Worm (Caenorhabditis elegans): ENCODE results near the gene R03H10.4.
"Not testable (repeated sequence)": the region's sequence is repeated elsewhere in the genome, so short reads cannot be mapped to it uniquely, and the experiment has no call there.

Gene R03H10.4

DNA sequence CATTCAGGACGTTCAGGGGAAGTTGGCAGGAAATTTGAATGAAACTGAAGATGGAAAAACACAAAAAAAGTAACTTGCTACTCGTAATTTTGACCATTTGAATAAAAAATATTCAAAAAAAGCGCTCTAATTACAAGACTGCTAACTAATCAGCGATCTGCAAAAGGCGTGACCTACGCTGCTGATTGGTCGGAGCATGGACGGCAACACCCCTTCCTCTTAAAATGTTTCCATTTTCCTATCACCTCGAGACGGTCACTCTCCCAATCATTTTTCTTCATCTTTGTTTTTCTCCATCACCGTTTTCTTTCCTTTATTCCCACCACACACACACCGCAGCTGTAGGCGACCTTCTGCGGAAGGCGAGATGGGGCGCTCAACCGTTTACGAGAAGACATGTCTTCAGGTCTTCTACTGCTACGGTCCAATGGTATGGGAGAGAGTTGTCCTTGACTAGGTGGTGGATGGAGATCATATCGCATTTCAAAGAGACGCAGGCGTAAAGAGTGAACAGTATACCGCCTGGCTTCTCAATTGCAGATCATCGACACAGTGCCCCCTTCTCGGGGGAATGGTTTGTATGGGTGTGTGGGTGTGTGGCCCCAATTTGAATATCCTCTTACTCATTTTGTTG, 16.7 kb downstream of the R03H10.4 start:
- no peak for TF ChIP-seq klf-2 (GFP tag; conservative IDR thresholded peaks at IDR 0.05)
- no peak for TF ChIP-seq ztf-29 (GFP tag; IDR thresholded peaks at IDR 0.05)
- no peak for TF ChIP-seq med-1 (GFP tag; optimal IDR thresholded peaks at IDR 0.05; ENCODE audit: insufficient read depth)
- TF ChIP-seq ztf-23 (GFP tag; IDR thresholded peaks at IDR 0.05), result no peak
- no peak for TF ChIP-seq ref-1 (GFP tag; conservative IDR thresholded peaks at IDR 0.05)
- no peak for TF ChIP-seq flt-1 (GFP tag; IDR thresholded peaks at IDR 0.05)
- TF ChIP-seq cog-1 (tag; optimal IDR thresholded peaks at IDR 0.05), result no peak
- no peak for TF ChIP-seq tab-1 (GFP tag; IDR thresholded peaks at IDR 0.05)
- TF ChIP-seq T22C8.4 (GFP tag; IDR thresholded peaks at IDR 0.05), result no peak

DNA sequence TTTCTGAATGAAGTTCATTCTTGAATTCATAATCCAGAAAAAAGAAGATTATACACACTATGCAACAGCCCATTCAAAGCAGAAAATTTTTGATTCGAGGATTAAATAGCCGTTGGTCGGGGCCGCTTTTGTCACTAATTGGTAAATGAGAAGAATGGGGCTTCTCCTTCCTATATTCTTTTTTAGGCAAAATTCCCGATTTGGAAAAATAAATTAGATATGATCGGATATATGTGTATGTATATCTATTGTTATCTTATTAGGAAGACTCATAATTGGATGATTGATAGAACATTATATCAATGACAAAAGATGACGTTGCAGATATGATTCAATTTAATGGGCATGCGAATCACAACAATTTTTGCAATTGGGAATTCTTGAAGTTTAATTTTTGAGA, 18.1 kb downstream of the R03H10.4 start:
- TF ChIP-seq klf-2 (GFP tag; conservative IDR thresholded peaks at IDR 0.05) (no peak), ztf-23 (GFP tag; IDR thresholded peaks at IDR 0.05) (no peak), cog-1 (tag; optimal IDR thresholded peaks at IDR 0.05) (no peak), med-1 (GFP tag; optimal IDR thresholded peaks at IDR 0.05; ENCODE audit: insufficient read depth) (no peak), ztf-29 (GFP tag; IDR thresholded peaks at IDR 0.05) (no peak)

DNA sequence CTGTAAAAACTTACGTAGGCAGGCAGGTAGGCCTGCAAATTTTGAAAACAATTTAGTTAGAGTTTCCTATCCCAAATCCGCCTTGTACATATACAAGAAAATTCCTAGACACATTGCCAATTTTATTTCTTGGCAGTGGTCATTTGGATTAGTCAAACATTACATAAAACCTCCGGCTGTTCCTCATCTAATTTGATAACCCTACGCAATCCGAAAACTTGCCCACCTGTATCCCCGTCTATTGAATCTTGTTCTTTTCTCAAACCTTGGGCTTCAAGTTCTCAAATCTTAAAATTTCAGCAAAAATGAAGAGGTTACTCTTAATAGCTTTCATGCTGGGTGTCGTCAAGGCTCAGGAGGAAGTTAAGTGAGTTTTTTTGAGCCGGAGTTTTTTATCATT, 22.3 kb downstream of the R03H10.4 start, which contains the start of gene F56D3.1:
Gene F56D3.1, plus strand, starts transcription at position 301 of the 400 bp plus-strand sequence.
- TF ChIP-seq ztf-29 (GFP tag; IDR thresholded peaks at IDR 0.05) (no peak), ztf-23 (GFP tag; IDR thresholded peaks at IDR 0.05) (no peak), cog-1 (tag; optimal IDR thresholded peaks at IDR 0.05) (no peak), klf-2 (GFP tag; conservative IDR thresholded peaks at IDR 0.05) (no peak), med-1 (GFP tag; optimal IDR thresholded peaks at IDR 0.05; ENCODE audit: insufficient read depth) (no peak), flt-1 (GFP tag; IDR thresholded peaks at IDR 0.05) (no peak), tab-1 (GFP tag; IDR thresholded peaks at IDR 0.05) (no peak), T22C8.4 (GFP tag; IDR thresholded peaks at IDR 0.05) (no peak), ref-1 (GFP tag; conservative IDR thresholded peaks at IDR 0.05) (no peak)

DNA sequence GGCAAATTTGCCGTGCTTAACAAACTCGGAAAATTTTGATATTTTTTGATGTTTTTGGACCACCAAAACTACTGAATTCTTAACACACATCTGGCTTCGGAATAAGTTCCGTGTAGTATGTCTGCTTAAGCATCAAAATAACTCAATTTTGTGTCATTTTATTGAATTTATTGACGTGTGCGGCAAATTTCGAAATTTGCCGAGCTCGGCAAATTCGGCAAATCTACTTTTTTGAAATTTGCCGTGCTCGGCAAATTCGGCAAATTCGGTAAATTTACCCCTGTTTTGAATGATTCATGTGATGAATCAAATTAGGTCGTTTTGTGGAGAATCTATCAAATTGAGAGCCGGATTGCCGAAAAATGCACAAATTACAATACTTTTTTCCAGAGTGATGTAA, 33.0 kb downstream of the R03H10.4 start, which contains the start of gene ast-1:
Gene ast-1, minus strand, starts transcription at position 101 of the 400 bp plus-strand sequence.
- not testable (repeated sequence) for TF ChIP-seq T22C8.4, ztf-23, flt-1 (GFP tag; IDR thresholded peaks at IDR 0.05)

DNA sequence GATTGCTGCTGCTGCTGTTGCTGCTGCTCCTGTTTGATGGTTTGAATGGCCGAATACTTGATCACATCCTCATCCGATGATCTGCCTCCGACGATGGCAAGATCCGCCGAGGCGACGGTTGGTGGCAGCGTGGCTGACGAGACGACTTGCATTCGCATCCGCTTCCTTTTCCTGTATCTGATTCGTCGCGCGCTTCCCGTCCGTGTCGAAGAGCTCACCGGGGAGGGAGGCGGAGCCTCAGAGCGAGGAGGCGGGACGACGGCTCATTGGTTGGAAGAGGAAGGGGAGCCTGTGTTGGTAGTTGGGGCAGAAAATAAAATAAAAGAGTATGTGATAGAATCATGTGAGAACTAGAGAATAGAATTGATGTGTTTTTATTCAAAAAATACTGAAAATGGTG, 33.6 kb downstream of the R03H10.4 start:
- no peak for TF ChIP-seq T22C8.4 (GFP tag; IDR thresholded peaks at IDR 0.05)
- no peak for TF ChIP-seq cog-1 (tag; optimal IDR thresholded peaks at IDR 0.05)
- no peak for TF ChIP-seq ref-1 (GFP tag; conservative IDR thresholded peaks at IDR 0.05)
- no peak for TF ChIP-seq tab-1 (GFP tag; IDR thresholded peaks at IDR 0.05)
- no peak for TF ChIP-seq med-1 (GFP tag; optimal IDR thresholded peaks at IDR 0.05; ENCODE audit: insufficient read depth)
- TF ChIP-seq ztf-23 (GFP tag; IDR thresholded peaks at IDR 0.05), result no peak
- no peak for TF ChIP-seq klf-2 (GFP tag; conservative IDR thresholded peaks at IDR 0.05)

DNA sequence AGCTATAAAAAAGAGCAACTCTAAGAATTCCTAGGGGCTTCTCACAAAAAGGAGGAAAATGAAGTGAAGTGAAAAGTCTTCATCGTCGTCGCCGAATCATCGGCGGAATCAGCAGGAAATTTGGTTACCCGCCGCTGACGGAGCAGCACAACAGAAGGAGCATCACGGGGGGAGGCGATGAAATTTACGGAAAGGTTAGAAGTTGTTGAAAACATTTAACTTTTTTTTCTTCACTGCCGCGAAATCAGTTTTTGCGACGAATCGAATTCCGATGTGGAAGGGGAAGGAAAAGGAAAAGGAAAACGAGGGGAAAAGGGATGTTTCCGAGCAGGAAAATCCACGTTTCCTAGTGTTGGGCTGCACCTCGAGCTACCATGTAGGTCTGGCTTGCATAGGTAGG, 35.0 kb downstream of the R03H10.4 start:
- TF ChIP-seq ztf-23 (GFP tag; IDR thresholded peaks at IDR 0.05), result no peak
- no peak for TF ChIP-seq tab-1 (GFP tag; IDR thresholded peaks at IDR 0.05)
- no peak for TF ChIP-seq ztf-29 (GFP tag; IDR thresholded peaks at IDR 0.05)

DNA sequence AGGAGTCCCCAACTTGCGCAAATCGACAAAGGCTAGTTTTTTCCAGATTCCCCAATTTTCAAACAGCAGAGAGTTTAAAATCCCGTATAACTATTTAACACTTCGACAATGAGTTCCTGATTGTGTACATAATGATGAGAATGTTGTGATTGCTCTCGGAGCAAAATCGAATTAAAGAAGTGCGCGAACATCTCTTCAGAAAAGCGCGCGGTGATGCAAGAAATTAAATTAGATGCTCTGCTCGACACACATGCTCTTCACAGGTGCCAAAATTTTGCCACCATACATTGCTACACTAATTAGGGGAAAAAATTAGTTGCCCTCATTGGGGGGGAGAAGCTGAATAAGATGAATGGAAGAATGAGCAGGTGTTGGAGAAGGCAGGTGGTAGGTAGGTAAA, 38.9 kb downstream of the R03H10.4 start:
- TF ChIP-seq ztf-23 (GFP tag; IDR thresholded peaks at IDR 0.05) (no peak), ztf-29 (GFP tag; IDR thresholded peaks at IDR 0.05) (no peak), med-1 (GFP tag; optimal IDR thresholded peaks at IDR 0.05; ENCODE audit: insufficient read depth) (no peak), T22C8.4 (GFP tag; IDR thresholded peaks at IDR 0.05) (no peak), klf-2 (GFP tag; conservative IDR thresholded peaks at IDR 0.05) (no peak), flt-1 (GFP tag; IDR thresholded peaks at IDR 0.05) (no peak), tab-1 (GFP tag; IDR thresholded peaks at IDR 0.05) (no peak), cog-1 (tag; optimal IDR thresholded peaks at IDR 0.05) (no peak), ref-1 (GFP tag; conservative IDR thresholded peaks at IDR 0.05) (no peak)

DNA sequence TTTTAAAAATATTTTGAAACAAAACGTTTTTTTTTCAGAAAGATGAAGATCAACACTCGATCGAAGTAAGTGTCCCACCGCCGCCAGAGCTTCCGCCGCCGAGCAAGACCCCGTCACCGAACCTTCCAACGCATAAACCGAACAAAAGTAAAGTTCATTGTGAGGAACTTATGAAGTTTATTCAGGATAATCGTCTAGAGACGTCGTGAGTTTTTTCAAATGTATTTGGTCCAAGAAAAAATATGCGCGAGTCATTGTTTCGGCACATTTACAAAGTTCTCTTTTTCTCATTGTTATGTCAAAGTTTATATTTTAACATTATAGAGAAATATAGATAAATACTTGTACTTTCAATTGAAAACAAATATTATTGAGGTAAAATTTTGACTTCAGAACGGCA, 43.1 kb downstream of the R03H10.4 start:
- TF ChIP-seq klf-2 (GFP tag; conservative IDR thresholded peaks at IDR 0.05) (no peak), T22C8.4 (GFP tag; IDR thresholded peaks at IDR 0.05) (no peak), flt-1 (GFP tag; IDR thresholded peaks at IDR 0.05) (no peak), ztf-29 (GFP tag; IDR thresholded peaks at IDR 0.05) (no peak), tab-1 (GFP tag; IDR thresholded peaks at IDR 0.05) (no peak), cog-1 (tag; optimal IDR thresholded peaks at IDR 0.05) (no peak)

DNA sequence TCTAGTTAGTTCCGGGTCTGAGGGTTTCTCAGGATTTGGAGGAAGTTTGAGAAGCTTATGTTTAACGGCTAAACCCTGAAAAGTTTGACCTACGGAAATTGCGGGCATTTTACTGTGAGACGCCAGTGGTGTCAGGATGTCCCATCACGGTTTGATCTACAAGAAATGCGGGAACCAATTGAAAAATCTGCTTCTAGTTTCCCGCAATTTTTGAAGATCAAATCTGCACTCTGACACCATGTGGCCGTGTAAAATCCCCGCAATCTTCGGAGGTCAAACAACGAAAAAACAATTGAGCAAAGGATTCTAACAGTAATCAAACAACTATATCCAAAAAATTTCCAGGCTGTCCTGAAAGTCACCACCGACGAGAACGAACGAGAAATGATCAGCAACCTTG, 45.4 kb downstream of the R03H10.4 start:
- TF ChIP-seq ztf-23 (GFP tag; IDR thresholded peaks at IDR 0.05) (no peak), med-1 (GFP tag; optimal IDR thresholded peaks at IDR 0.05; ENCODE audit: insufficient read depth) (no peak), ztf-29 (GFP tag; IDR thresholded peaks at IDR 0.05) (no peak), cog-1 (tag; optimal IDR thresholded peaks at IDR 0.05) (no peak), ref-1 (GFP tag; conservative IDR thresholded peaks at IDR 0.05) (no peak), flt-1 (GFP tag; IDR thresholded peaks at IDR 0.05) (no peak), tab-1 (GFP tag; IDR thresholded peaks at IDR 0.05) (no peak), klf-2 (GFP tag; conservative IDR thresholded peaks at IDR 0.05) (no peak), T22C8.4 (GFP tag; IDR thresholded peaks at IDR 0.05) (no peak)

DNA sequence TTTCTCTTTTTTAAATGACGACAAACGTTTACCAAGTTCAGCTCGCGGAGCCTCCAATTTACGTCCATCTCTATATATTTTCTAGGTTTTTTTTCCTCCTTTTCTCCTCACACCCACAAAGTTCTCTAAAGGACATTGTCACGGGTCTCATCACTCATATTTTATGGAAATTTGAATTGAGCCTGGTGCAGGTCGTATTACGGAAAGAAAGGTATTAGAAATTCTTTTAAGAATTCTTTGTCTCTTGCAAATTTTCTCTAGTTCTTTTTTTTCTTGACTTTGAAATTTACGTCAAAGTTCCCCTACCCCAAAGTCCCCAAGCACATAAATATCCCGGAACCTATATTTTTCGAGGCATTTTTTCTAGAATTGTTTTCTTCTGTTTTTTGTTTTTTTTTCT, 49.8 kb downstream of the R03H10.4 start:
- TF ChIP-seq klf-2 (GFP tag; conservative IDR thresholded peaks at IDR 0.05) (no peak), med-1 (GFP tag; optimal IDR thresholded peaks at IDR 0.05; ENCODE audit: insufficient read depth) (no peak), cog-1 (tag; optimal IDR thresholded peaks at IDR 0.05) (no peak), ref-1 (GFP tag; conservative IDR thresholded peaks at IDR 0.05) (no peak), flt-1 (GFP tag; IDR thresholded peaks at IDR 0.05) (no peak), ztf-29 (GFP tag; IDR thresholded peaks at IDR 0.05) (no peak), ztf-23 (GFP tag; IDR thresholded peaks at IDR 0.05) (no peak), T22C8.4 (GFP tag; IDR thresholded peaks at IDR 0.05) (no peak), tab-1 (GFP tag; IDR thresholded peaks at IDR 0.05) (no peak)

All from whole organism, midembryonic.